Fruit fly (Drosophila melanogaster) S2 (cell line): ENCODE results near the gene CG12730.

ENCODE experiments used
- CG8478 ChIP-seq: fragments of >200 bp; optimal IDR thresholded peaks from 2 replicates; lab custom pipeline; 2018
- CTCF ChIP-seq, 2 experiments: fragments of >200 bp; optimal IDR thresholded peaks; 2 replicates each; lab custom pipeline; 2018

DNA sequence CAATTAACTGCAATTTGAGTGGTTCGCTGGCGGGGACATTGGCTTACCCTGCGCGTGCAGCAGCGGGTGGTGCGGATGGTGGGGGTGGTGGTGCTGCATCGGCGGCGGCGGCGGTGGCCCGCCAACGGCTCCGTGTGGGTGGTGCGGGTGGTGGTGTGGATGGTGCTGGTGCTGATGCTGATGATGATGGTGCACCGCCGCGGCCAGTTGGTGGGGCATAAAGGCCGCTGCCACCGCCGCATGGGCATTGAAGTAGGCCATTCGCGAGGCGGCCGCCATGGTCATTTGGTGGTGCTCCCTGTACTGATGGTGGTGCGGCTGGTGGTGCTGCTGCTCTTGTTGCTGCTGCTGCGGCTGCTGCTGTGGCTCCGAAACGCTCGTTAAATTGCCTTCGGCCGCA is 43.0 kb downstream of the CG12730 start:
- no peak for TF ChIP-seq CTCF (optimal IDR thresholded peaks at IDR 0.05; lab: Kevin White, UChicago)
- no peak for TF ChIP-seq CG8478
